Worm (Caenorhabditis elegans) whole organism, L1 larva: ENCODE measurements around the gene dhhc-10.

Experiments used
- C04F5.9 ChIP-seq: sonication (generic microtip); optimal IDR thresholded peaks from 2 replicates; lab custom pipeline; 2016; ENCODE audit warnings: missing genetic modification characterization, missing compliant biosample characterization
- Y116A8C.19 ChIP-seq: sonication (generic microtip); optimal IDR thresholded peaks from 2 replicates; lab custom pipeline; 2016; ENCODE audit warnings: missing compliant biosample characterization, missing genetic modification characterization, borderline replicate concordance
- alr-1 ChIP-seq: fragments of 200-800 bp; sonication (Bioruptor generic); optimal IDR thresholded peaks from 2 replicates; lab custom pipeline; 2018; ENCODE audit warnings: borderline replicate concordance, mild to moderate bottlenecking, missing genetic modification characterization, missing compliant biosample characterization
- aly-2 ChIP-seq: fragments of 150-350 bp; optimal IDR thresholded peaks from 2 replicates; lab custom pipeline; 2014; ENCODE audit warnings: missing biosample characterization, missing genetic modification characterization
- ama-1 ChIP-seq: fragments of 150-350 bp; optimal IDR thresholded peaks from 2 replicates; lab custom pipeline; 2014
- ceh-82 ChIP-seq, 3 experiments: fragments of 150-350 bp in 1 of 3; sonication (generic microtip) in 2 of 3; optimal IDR thresholded peaks; 2 replicates each; lab custom pipeline; 2014 to 2017; ENCODE audit warnings: missing biosample characterization in 3 of 3, missing genetic modification characterization in 3 of 3
- ceh-88 ChIP-seq: fragments of 200-800 bp; sonication (Bioruptor generic); IDR thresholded peaks from 2 replicates; pipeline ENCODE4 v1.3.6; 2022; ENCODE audit warnings: missing genetic modification characterization, missing compliant biosample characterization
- ceh-90 ChIP-seq: sonication (generic microtip); optimal IDR thresholded peaks from 2 replicates; lab custom pipeline; 2016; ENCODE audit warnings: missing genetic modification characterization, missing compliant biosample characterization
- dsc-1 ChIP-seq: sonication (generic microtip); optimal IDR thresholded peaks from 2 replicates; lab custom pipeline; 2016; ENCODE audit warnings: mild to moderate bottlenecking, missing genetic modification characterization, missing compliant biosample characterization
- efl-3 ChIP-seq: fragments of 200-800 bp; sonication (Bioruptor generic); optimal IDR thresholded peaks from 2 replicates; lab custom pipeline; 2018; ENCODE audit warnings: mild to moderate bottlenecking, missing genetic modification characterization, missing compliant biosample characterization
- egl-27 ChIP-seq, 2 experiments: fragments of 150-350 bp in 1 of 2; sonication (generic microtip); optimal IDR thresholded peaks; 3 replicates each; lab custom pipeline; 2017 to 2018; ENCODE audit warnings: missing biosample characterization in 2 of 2, missing genetic modification characterization in 2 of 2, missing genetic modification reagents in 2 of 2
- elt-2 ChIP-seq: sonication (generic microtip); optimal IDR thresholded peaks from 2 replicates; lab custom pipeline; 2016; ENCODE audit warnings: missing genetic modification characterization, mild to moderate bottlenecking, inconsistent platforms, missing compliant biosample characterization, missing genetic modification reagents
- elt-3 ChIP-seq, 6 experiments: fragments of 150-350 bp in 1 of 6; sonication (generic microtip); optimal IDR thresholded peaks; 2 replicates each; lab custom pipeline; 2017 to 2018; ENCODE audit warnings: missing biosample characterization in 6 of 6, missing genetic modification characterization in 6 of 6, inconsistent platforms in 1 of 6
- ets-5 ChIP-seq: fragments of 200-800 bp; sonication (Bioruptor generic); IDR thresholded peaks from 2 replicates; pipeline ENCODE4 v1.3.6; 2022; ENCODE audit warnings: missing genetic modification characterization, missing compliant biosample characterization
- fkh-4 ChIP-seq: sonication (generic microtip); optimal IDR thresholded peaks from 2 replicates; lab custom pipeline; 2016; ENCODE audit warnings: missing compliant biosample characterization, missing genetic modification characterization, borderline replicate concordance
- fkh-8 ChIP-seq: sonication (generic microtip); optimal IDR thresholded peaks from 2 replicates; lab custom pipeline; 2016; ENCODE audit warnings: mild to moderate bottlenecking, missing genetic modification characterization, missing compliant biosample characterization
- hlh-4 ChIP-seq: sonication (generic microtip); optimal IDR thresholded peaks from 2 replicates; lab custom pipeline; 2016; ENCODE audit warnings: mild to moderate bottlenecking, missing genetic modification characterization, missing compliant biosample characterization
- irx-1 ChIP-seq: sonication (generic microtip); optimal IDR thresholded peaks from 2 replicates; lab custom pipeline; 2016; ENCODE audit warnings: missing genetic modification characterization, missing compliant biosample characterization
- isw-1 ChIP-seq: fragments of 200-800 bp; sonication (Bioruptor generic); IDR thresholded peaks from 2 replicates; pipeline ENCODE4 v1.3.6; 2022; ENCODE audit warnings: missing genetic modification characterization, missing compliant biosample characterization
- lin-14 ChIP-seq: fragments of 200-800 bp; sonication (Bioruptor generic); optimal IDR thresholded peaks from 2 replicates; lab custom pipeline; 2018; ENCODE audit warnings: mild to moderate bottlenecking, missing genetic modification characterization, moderate library complexity, missing compliant biosample characterization
- lin-15B ChIP-seq: fragments of 150-350 bp; sonication (generic microtip); optimal IDR thresholded peaks from 3 replicates; lab custom pipeline; 2014; ENCODE audit warnings: missing biosample characterization, missing genetic modification characterization
- lin-35 ChIP-seq, 2 experiments: fragments of 150-350 bp; optimal IDR thresholded peaks; 2 replicates each; lab custom pipeline; 2014; ENCODE audit warnings: missing biosample characterization in 2 of 2, missing genetic modification characterization in 2 of 2, missing genetic modification reagents in 2 of 2
- lin-39 ChIP-seq: fragments of 150-350 bp; optimal IDR thresholded peaks from 2 replicates; lab custom pipeline; 2014; ENCODE audit warnings: missing biosample characterization, missing genetic modification reagents, missing genetic modification characterization
- mab-9 ChIP-seq: fragments of 200-800 bp; sonication (Bioruptor generic); IDR thresholded peaks from 2 replicates; pipeline ENCODE4 v1.3.6; 2022; ENCODE audit warnings: missing genetic modification reagents, missing genetic modification characterization, missing compliant biosample characterization
- mef-2 ChIP-seq: fragments of 150-350 bp; optimal IDR thresholded peaks from 2 replicates; lab custom pipeline; 2014; ENCODE audit warnings: missing biosample characterization, missing genetic modification characterization
- mep-1 ChIP-seq: fragments of 150-350 bp; optimal IDR thresholded peaks from 2 replicates; lab custom pipeline; 2014; ENCODE audit warnings: missing biosample characterization, missing genetic modification characterization
- nhr-11 ChIP-seq: fragments of 150-350 bp; optimal IDR thresholded peaks from 2 replicates; lab custom pipeline; 2014; ENCODE audit warnings: missing biosample characterization, missing genetic modification characterization
- nhr-20 ChIP-seq: sonication (generic microtip); optimal IDR thresholded peaks from 2 replicates; lab custom pipeline; 2016; ENCODE audit warnings: mild to moderate bottlenecking, missing genetic modification characterization, missing compliant biosample characterization
- nhr-47 ChIP-seq: sonication (generic microtip); optimal IDR thresholded peaks from 2 replicates; lab custom pipeline; 2016; ENCODE audit warnings: mild to moderate bottlenecking, missing genetic modification characterization, moderate library complexity, missing compliant biosample characterization
- nhr-85 ChIP-seq: sonication (generic microtip); peaks from one replicate; lab custom pipeline; 2016; ENCODE audit warnings: missing genetic modification characterization, inconsistent platforms, missing compliant biosample characterization
- rnt-1 ChIP-seq: sonication (generic microtip); optimal IDR thresholded peaks from 2 replicates; lab custom pipeline; 2016; ENCODE audit warnings: mild to moderate bottlenecking, missing genetic modification characterization, moderate library complexity, missing compliant biosample characterization
- skn-1 ChIP-seq: fragments of 150-350 bp; optimal IDR thresholded peaks from 2 replicates; lab custom pipeline; 2014; ENCODE audit warnings: missing biosample characterization, missing genetic modification characterization
- snu-23 ChIP-seq: sonication (generic microtip); optimal IDR thresholded peaks from 2 replicates; lab custom pipeline; 2016; ENCODE audit warnings: missing genetic modification characterization, missing compliant biosample characterization
- swsn-7 ChIP-seq: sonication (generic microtip); optimal IDR thresholded peaks from 2 replicates; lab custom pipeline; 2016; ENCODE audit warnings: missing genetic modification characterization, missing compliant biosample characterization
- tbx-2 ChIP-seq: sonication (generic microtip); optimal IDR thresholded peaks from 2 replicates; lab custom pipeline; 2016; ENCODE audit warnings: missing genetic modification characterization, missing compliant biosample characterization
- unc-30 ChIP-seq: sonication (generic microtip); optimal IDR thresholded peaks from 2 replicates; lab custom pipeline; 2017; ENCODE audit warnings: missing biosample characterization, missing genetic modification characterization
- unc-86 ChIP-seq: sonication (generic microtip); optimal IDR thresholded peaks from 2 replicates; lab custom pipeline; 2016; ENCODE audit warnings: missing genetic modification characterization, missing compliant biosample characterization
- vab-15 ChIP-seq: sonication (generic microtip); optimal IDR thresholded peaks from 2 replicates; lab custom pipeline; 2017; ENCODE audit warnings: missing genotype, mild to moderate bottlenecking, missing genetic modification characterization, missing compliant biosample characterization
- xbp-1 ChIP-seq: sonication (generic microtip); optimal IDR thresholded peaks from 2 replicates; lab custom pipeline; 2016; ENCODE audit warnings: missing genetic modification characterization, missing compliant biosample characterization

dhhc-10 gene

ce11 chrX:4673165-4673756 is 33.7 kb upstream of the dhhc-10 start, which contains the start of gene tmem-135:
Gene tmem-135 (plus strand): TSS chrX:4673706.
- no peak for TF ChIP-seq C04F5.9 (tag; lab: Kevin White, UChicago)
- peak in 1 of 2 experiments; percentile 34 for TF ChIP-seq lin-35 (GFP tag; optimal IDR thresholded peaks at IDR 0.05; lab: Kevin White, UChicago)
- peak in 1 of 6 experiments; percentile 36 for TF ChIP-seq elt-3 (tag; optimal IDR thresholded peaks at IDR 0.05; lab: Kevin White, UChicago)
- peak; percentile 49 for TF ChIP-seq elt-2 (tag; lab: Kevin White, UChicago)
- TF ChIP-seq ceh-88 (GFP tag; lab: Robert Waterston, UW): no peak
- peak; percentile 8 for TF ChIP-seq nhr-20 (tag; lab: Kevin White, UChicago)
- peak; percentile 3 for TF ChIP-seq lin-14 (GFP tag; lab: Kevin White, UChicago)

DNA sequence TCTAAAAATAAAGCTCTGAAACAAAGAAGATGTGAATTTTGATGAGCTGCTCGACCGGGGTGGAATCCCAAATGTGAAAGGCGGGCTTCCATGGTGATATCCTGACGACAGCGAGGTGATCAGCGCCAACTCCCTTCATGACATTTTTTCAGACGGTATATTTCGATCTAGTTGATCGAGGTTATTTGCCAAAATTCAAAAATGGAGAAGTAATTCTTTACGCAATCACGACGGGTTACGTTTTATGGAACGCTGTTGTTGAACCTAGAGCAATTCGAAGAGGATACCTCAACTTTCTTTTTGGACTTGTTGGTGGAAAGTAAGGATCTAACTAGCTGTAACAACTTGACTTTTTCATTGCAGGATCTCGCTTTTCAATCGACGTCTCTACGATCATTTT is 30.3 kb upstream of the dhhc-10 start:
- TF ChIP-seq mab-9 (GFP tag; lab: Robert Waterston, UW): no peak
- TF ChIP-seq nhr-11: no peak
- no peak for TF ChIP-seq fkh-8 (tag; lab: Kevin White, UChicago)
- no peak for TF ChIP-seq nhr-85 (tag; lab: Kevin White, UChicago)
- no peak for TF ChIP-seq vab-15 (tag; lab: Kevin White, UChicago)
- no peak for TF ChIP-seq ceh-82 (tag; optimal IDR thresholded peaks at IDR 0.05; lab: Kevin White, UChicago)
- TF ChIP-seq xbp-1: no peak
- TF ChIP-seq ets-5 (GFP tag; lab: Robert Waterston, UW): no peak
- no peak for TF ChIP-seq swsn-7
- no peak for TF ChIP-seq efl-3
- no peak for TF ChIP-seq skn-1 (tag; lab: Kevin White, UChicago)
- no peak for TF ChIP-seq mep-1 (tag; lab: Kevin White, UChicago)
- no peak for TF ChIP-seq mef-2 (tag; lab: Kevin White, UChicago)
- no peak for TF ChIP-seq ceh-90 (tag; lab: Kevin White, UChicago)
- no peak for TF ChIP-seq snu-23 (GFP tag; lab: Kevin White, UChicago)
- TF ChIP-seq isw-1 (GFP tag; lab: Robert Waterston, UW): no peak
- TF ChIP-seq elt-2 (tag; lab: Kevin White, UChicago): no peak
- TF ChIP-seq tbx-2: no peak
- no peak for TF ChIP-seq nhr-47 (tag; lab: Kevin White, UChicago)

DNA sequence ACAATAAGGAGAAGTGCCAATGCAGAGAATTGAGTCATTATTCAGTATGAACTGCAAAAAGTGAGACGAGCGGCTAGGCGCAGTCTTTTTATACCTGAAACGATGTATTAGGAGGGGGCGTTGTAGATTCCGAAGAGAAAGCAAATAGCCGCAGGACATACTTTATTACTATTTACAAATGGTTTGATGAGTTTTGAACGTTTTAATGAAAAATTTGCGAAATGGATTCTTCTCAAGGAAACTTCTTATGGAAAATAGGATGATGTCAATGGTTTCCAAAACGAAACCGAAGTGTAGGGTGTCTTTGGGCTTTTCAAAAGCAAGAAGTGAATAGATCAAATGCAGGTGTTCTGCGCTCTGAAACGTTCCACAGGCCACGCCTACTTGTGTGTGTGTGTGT is 28.9 kb upstream of the dhhc-10 start, which contains the start of gene flp-11:
Gene flp-11 (minus strand): TSS at position 101 of the 400 bp plus-strand sequence.
- TF ChIP-seq isw-1 (GFP tag; lab: Robert Waterston, UW) (no peak), unc-86 (no peak), nhr-20 (tag; lab: Kevin White, UChicago) (no peak), lin-39 (tag; lab: Kevin White, UChicago) (no peak), xbp-1 (no peak), efl-3 (no peak), fkh-4 (tag; lab: Kevin White, UChicago) (no peak), egl-27 (tag; optimal IDR thresholded peaks at IDR 0.05; lab: Kevin White, UChicago) (no peak), hlh-4 (tag; lab: Kevin White, UChicago) (no peak), unc-30 (no peak), nhr-11 (no peak), ceh-88 (GFP tag; lab: Robert Waterston, UW) (no peak), lin-35 (GFP tag; optimal IDR thresholded peaks at IDR 0.05; lab: Kevin White, UChicago) (no peak), irx-1 (tag; lab: Kevin White, UChicago) (no peak), alr-1 (tag; lab: Kevin White, UChicago) (no peak), nhr-47 (tag; lab: Kevin White, UChicago) (no peak)

DNA sequence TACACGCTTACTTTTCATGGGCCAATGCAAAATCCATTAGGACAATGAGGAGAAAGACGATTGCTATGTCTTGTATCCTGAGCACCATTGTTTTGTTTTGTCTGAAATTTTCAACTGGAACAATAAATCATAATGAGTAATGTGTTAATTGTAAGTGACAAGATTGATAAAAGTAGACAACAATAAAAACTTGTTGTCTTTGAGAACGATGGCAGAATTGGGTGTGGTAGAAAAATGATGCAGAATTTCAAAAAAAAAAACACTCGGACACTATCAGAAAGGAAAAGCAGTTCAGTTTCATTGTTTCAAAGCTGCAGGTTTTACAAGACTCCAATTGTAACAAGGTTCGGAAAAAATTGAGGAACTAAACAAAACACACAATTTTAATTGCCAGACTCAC is 24.4 kb upstream of the dhhc-10 start, which contains the start of gene K02G10.15:
Gene K02G10.15 (minus strand): TSS at position 101 of the 400 bp plus-strand sequence.
- no peak for TF ChIP-seq lin-15B
- TF ChIP-seq Y116A8C.19 (tag; lab: Kevin White, UChicago): no peak
- no peak for TF ChIP-seq rnt-1 (tag; lab: Kevin White, UChicago)
- TF ChIP-seq ama-1 (lab: Kevin White, UChicago): no peak
- TF ChIP-seq skn-1 (tag; lab: Kevin White, UChicago): no peak
- TF ChIP-seq efl-3: no peak
- no peak for TF ChIP-seq tbx-2
- no peak for TF ChIP-seq lin-14 (GFP tag; lab: Kevin White, UChicago)
- no peak for TF ChIP-seq dsc-1 (tag; lab: Kevin White, UChicago)
- no peak for TF ChIP-seq aly-2 (tag; lab: Kevin White, UChicago)
